Fruit fly (Drosophila melanogaster): ENCODE results near the gene CG4080.

Gene CG4080

DNA sequence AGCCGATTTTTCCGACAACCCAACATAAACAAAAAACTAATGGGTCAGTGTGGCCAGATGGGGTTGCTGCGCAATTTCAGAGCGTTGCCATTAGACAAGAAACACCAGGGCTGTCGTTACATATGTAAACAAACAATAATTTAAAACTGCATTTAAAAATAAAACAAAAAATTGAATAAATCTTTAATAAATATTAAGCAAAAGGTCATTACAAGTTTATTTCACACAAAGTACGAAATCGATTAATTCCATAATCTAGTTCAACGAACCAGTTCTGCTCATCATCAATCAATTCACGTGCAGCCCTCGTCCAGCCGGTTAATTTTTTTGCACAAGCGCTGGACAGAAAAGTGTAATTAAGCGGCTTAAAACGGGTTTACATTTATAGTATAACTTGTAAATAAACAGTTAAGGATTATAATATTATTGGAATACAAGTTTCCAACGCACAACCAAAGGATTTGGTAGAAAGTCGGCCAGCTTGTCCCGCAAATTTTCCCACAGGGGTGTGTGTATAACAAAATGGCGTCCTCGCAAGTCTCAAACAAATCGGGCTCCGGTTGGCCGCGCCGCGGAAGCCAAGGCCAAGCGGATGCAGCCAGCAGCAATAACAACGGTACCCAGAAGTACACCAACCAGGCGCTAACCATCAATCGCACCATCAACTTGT lies 11.9 kb upstream of the CG4080 start, which contains the start of the genes CG4022 and Cpsf5 (continued):
- peak; percentile 87 for TF ChIP-seq NfI (GFP tag; optimal IDR thresholded peaks at IDR 0.05)
- TF ChIP-seq chinmo (GFP tag; IDR thresholded peaks at IDR 0.05; ENCODE audit: partially characterized antibody) = 0 out of 4 replicates have a peak, but pooled peaks have one; percentile 26
- peak; percentile 57 for TF ChIP-seq CG31224 (GFP tag; IDR thresholded peaks at IDR 0.05)
- no peak for TF ChIP-seq dan (GFP tag; IDR thresholded peaks at IDR 0.05)
- TF ChIP-seq cg (GFP tag; optimal IDR thresholded peaks at IDR 0.05) = no peak
- TF ChIP-seq pnt (GFP tag; optimal IDR thresholded peaks at IDR 0.05) = peak; percentile 51
- peak; percentile 91 for TF ChIP-seq CG17829 (tag; optimal IDR thresholded peaks at IDR 0.05)
- peak; percentile 73 for TF ChIP-seq CG12942 (GFP tag; optimal IDR thresholded peaks at IDR 0.05)
- peak; percentile 91 for TF ChIP-seq CG12659 (GFP tag; optimal IDR thresholded peaks at IDR 0.05)
- peak; percentile 41; the same call in 1 of the 3 replicates for TF ChIP-seq HLH4C (GFP tag; IDR thresholded peaks at IDR 0.05; ENCODE audit: partially characterized antibody)
- TF ChIP-seq fu2 (GFP tag; optimal IDR thresholded peaks at IDR 0.05) = no peak
- peak; percentile 61 for TF ChIP-seq pum (GFP tag; optimal IDR thresholded peaks at IDR 0.05)
- TF ChIP-seq ac (GFP tag; optimal IDR thresholded peaks at IDR 0.05) = peak; percentile 20
- TF ChIP-seq salm (tag; optimal IDR thresholded peaks at IDR 0.05) = peak; percentile 43
- TF ChIP-seq eve (GFP tag; optimal IDR thresholded peaks at IDR 0.05) = no peak
- TF ChIP-seq NK7.1 (GFP tag; optimal IDR thresholded peaks at IDR 0.05) = no peak
- TF ChIP-seq CG10462 (GFP tag; optimal IDR thresholded peaks at IDR 0.05) = peak; percentile 67
- peak; percentile 51 for TF ChIP-seq CG6254 (GFP tag; optimal IDR thresholded peaks at IDR 0.05)
- peak; percentile 81 for TF ChIP-seq lmd (GFP tag; IDR thresholded peaks at IDR 0.05)
- TF ChIP-seq psq (GFP tag; optimal IDR thresholded peaks at IDR 0.05) = no peak
- no peak for TF ChIP-seq pros (GFP tag; optimal IDR thresholded peaks at IDR 0.05)
- TF ChIP-seq lov (optimal IDR thresholded peaks at IDR 0.05) = no peak
- TF ChIP-seq lov (GFP tag; IDR thresholded peaks at IDR 0.05) = peak; percentile 71; the same call in 2 of the 3 replicates
- peak; percentile 94 for TF ChIP-seq phol (tag; optimal IDR thresholded peaks at IDR 0.05)
- TF ChIP-seq CG6765 (GFP tag; optimal IDR thresholded peaks at IDR 0.05) = no peak
- peak; percentile 85; the same call in 2 of the 3 replicates for TF ChIP-seq so (GFP tag; IDR thresholded peaks at IDR 0.05)
- peak; percentile 23 for TF ChIP-seq gro (GFP tag; optimal IDR thresholded peaks at IDR 0.05)
- peak; percentile 71; the same call in 1 of the 2 replicates for TF ChIP-seq CG43689 (GFP tag; IDR thresholded peaks at IDR 0.05)
- TF ChIP-seq Atf-2 (GFP tag; optimal IDR thresholded peaks at IDR 0.05) = no peak
- TF ChIP-seq CG12155 (GFP tag; optimal IDR thresholded peaks at IDR 0.05) = peak; percentile 82
- peak; percentile 68 for TF ChIP-seq Taf1 (GFP tag; IDR thresholded peaks at IDR 0.05)
- peak; percentile 86 for TF ChIP-seq tgo (GFP tag; IDR thresholded peaks at IDR 0.05)
- no peak for TF ChIP-seq ERR (GFP tag; optimal IDR thresholded peaks at IDR 0.05)
- no peak for TF ChIP-seq br (optimal IDR thresholded peaks at IDR 0.05)
- TF ChIP-seq Adf1 (GFP tag; IDR thresholded peaks at IDR 0.05) = peak; percentile 61; the same call in 1 of the 2 replicates
- peak; percentile 18 for TF ChIP-seq CG3163 (GFP tag; optimal IDR thresholded peaks at IDR 0.05)
- TF ChIP-seq Scr (GFP tag; IDR thresholded peaks at IDR 0.05; ENCODE audit: partially characterized antibody) = peak; percentile 41; the same call in 1 of the 2 replicates
- peak; percentile 12 for TF ChIP-seq jing (GFP tag; optimal IDR thresholded peaks at IDR 0.05)
- peak; percentile 41 for TF ChIP-seq tup (GFP tag; optimal IDR thresholded peaks at IDR 0.05)
- peak; percentile 79 for TF ChIP-seq esg (GFP tag; conservative IDR thresholded peaks at IDR 0.05)
- TF ChIP-seq CG5245 (GFP tag; optimal IDR thresholded peaks at IDR 0.05) = peak; percentile 65
- TF ChIP-seq mirr (GFP tag; optimal IDR thresholded peaks at IDR 0.05) = peak; percentile 48
- TF ChIP-seq ash1 (GFP tag; optimal IDR thresholded peaks at IDR 0.05) = no peak
- peak; percentile 87 for TF ChIP-seq ara (GFP tag; IDR thresholded peaks at IDR 0.05)
- TF ChIP-seq her (GFP tag; optimal IDR thresholded peaks at IDR 0.05) = no peak
- peak; percentile 84 for TF ChIP-seq CG7372 (GFP tag; IDR thresholded peaks at IDR 0.05)
- peak; percentile 44 for TF ChIP-seq Myb (GFP tag; optimal IDR thresholded peaks at IDR 0.05)
- TF ChIP-seq Ravus (GFP tag; IDR thresholded peaks at IDR 0.05) = peak; percentile 25; the same call in 1 of the 2 replicates
- TF ChIP-seq HLH3B (GFP tag; IDR thresholded peaks at IDR 0.05) = peak; percentile 84
- peak in 1 of 3 experiments; percentile 73 for TF ChIP-seq Stat92E (GFP tag; optimal IDR thresholded peaks at IDR 0.05)

Data from whole organism, embryonic.